Fruit fly (Drosophila melanogaster) whole organism, pupa: ENCODE results near the gene Or9a.
A peak's percentile ranks its signal among the peaks of the same experiment; 100 is the strongest.

Source experiments
- CG12605 ChIP-seq: fragments of 200-800 bp; sonication (Bioruptor generic); IDR thresholded peaks from 2 replicates; pipeline ENCODE4 v1.3.6; 2022; ENCODE audit warnings: missing biosample characterization, missing genetic modification characterization
- CG15710 ChIP-seq: fragments of 200-800 bp; sonication (Bioruptor generic); optimal IDR thresholded peaks from 2 replicates; lab custom pipeline; 2018; ENCODE audit warnings: missing biosample characterization, mild to moderate bottlenecking, missing genetic modification characterization, moderate library complexity
- CG17806 ChIP-seq: fragments of 200-800 bp; sonication (Bioruptor generic); optimal IDR thresholded peaks from 2 replicates; lab custom pipeline; 2018; ENCODE audit warnings: missing biosample characterization, mild to moderate bottlenecking, missing genetic modification characterization, moderate library complexity
- CG4496 ChIP-seq: fragments of 200-800 bp; sonication (Bioruptor generic); IDR thresholded peaks from 3 replicates; pipeline ENCODE4 v1.3.6; 2022; ENCODE audit warnings: missing biosample characterization, missing genetic modification characterization
- CG8301 ChIP-seq: fragments of 200-800 bp; sonication (Bioruptor generic); optimal IDR thresholded peaks from 2 replicates; lab custom pipeline; 2018; ENCODE audit warnings: missing biosample characterization, mild to moderate bottlenecking, missing genetic modification characterization
- CG9948 ChIP-seq: fragments of 200-800 bp; sonication (Bioruptor generic); optimal IDR thresholded peaks from 2 replicates; lab custom pipeline; 2018; ENCODE audit warnings: missing biosample characterization, mild to moderate bottlenecking, missing genetic modification characterization, moderate library complexity
- D1 ChIP-seq: fragments of 200-800 bp; sonication (Bioruptor generic); optimal IDR thresholded peaks from 2 replicates; lab custom pipeline; 2018; ENCODE audit warnings: missing biosample characterization, mild to moderate bottlenecking, missing genetic modification characterization, moderate library complexity
- EcR ChIP-seq: fragments of 200-800 bp; sonication (Bioruptor generic); optimal IDR thresholded peaks from 3 replicates; lab custom pipeline; 2019; ENCODE audit warnings: missing biosample characterization, missing genetic modification characterization, mild to moderate bottlenecking, moderate library complexity, missing genetic modification reagents
- Ets98B ChIP-seq: fragments of 200-800 bp; sonication (Bioruptor generic); IDR thresholded peaks from 2 replicates; pipeline ENCODE4 v1.3.6; 2022; ENCODE audit warnings: missing biosample characterization, missing genetic modification characterization
- Pif1A ChIP-seq: fragments of 200-800 bp; sonication (Bioruptor generic); optimal IDR thresholded peaks from 3 replicates; lab custom pipeline; 2016; ENCODE audit warnings: missing biosample characterization, missing genetic modification characterization
- Snoo ChIP-seq: fragments of 200-800 bp; sonication (Bioruptor generic); optimal IDR thresholded peaks from 3 replicates; lab custom pipeline; 2017; ENCODE audit warnings: missing biosample characterization, mild to moderate bottlenecking, missing genetic modification characterization, inconsistent platforms
- fd96Ca ChIP-seq: fragments of 200-800 bp; sonication (Bioruptor generic); IDR thresholded peaks from 3 replicates; pipeline ENCODE4 v1.3.6; 2022; ENCODE audit warnings: missing biosample characterization, missing genetic modification characterization

DNA sequence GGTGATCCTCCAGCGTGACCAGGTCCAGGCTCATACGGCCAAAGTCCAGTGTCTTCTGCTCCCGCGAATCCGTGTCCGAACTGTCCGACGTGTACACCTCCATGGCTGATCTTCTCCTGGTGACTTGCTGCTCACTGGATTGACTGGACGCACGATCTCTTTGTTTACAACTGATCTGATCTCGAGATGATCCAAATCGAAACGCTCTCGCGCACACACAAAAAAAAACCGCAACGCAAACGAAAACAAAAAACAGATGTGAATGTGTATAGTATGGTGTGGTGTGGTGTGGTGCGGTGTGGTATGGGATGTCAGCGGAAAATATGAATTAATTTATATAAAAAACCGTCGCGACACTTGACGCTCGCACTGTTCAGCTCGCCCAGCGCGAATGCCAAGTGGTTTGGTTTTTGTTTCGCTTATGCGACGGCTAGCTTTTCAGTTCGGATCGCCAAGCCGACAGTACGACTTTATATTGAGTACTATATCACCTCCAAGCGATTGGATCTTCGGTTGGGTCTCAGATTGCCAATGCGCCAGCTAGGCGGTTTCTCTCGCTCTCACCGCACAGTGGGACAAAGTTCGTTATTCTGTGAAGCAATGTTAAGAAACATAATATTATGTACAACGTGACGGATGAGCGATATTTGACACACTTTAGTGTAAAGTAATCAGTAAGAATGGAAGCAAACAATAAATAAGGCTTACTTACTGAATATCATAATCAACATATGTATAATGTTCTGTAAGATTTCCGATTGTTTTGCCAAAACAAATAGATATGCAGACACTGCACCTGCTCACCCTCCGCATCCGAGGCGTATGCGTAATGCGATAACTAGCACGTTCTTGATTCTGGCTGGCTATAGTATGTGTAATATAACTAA, 26.9 kb upstream of the Or9a start:
- TF ChIP-seq CG12605 (peak; percentile 51; the same call in 1 of the 2 replicates), Snoo (peak; percentile 31), CG9948 (tag; lab: Kevin White, UChicago) (peak; percentile 50), D1 (tag; lab: Kevin White, UChicago) (no peak), Ets98B (GFP tag; lab: Robert Waterston, UW) (peak; percentile 46; the same call in 1 of the 2 replicates), CG4496 (GFP tag; lab: Robert Waterston, UW) (peak; percentile 70), CG15710 (tag; lab: Kevin White, UChicago) (peak; percentile 70), CG17806 (tag; lab: Kevin White, UChicago) (peak; percentile 62), Pif1A (GFP tag; lab: Kevin White, UChicago) (peak; percentile 76), fd96Ca (peak; percentile 44; the same call in 1 of the 3 replicates), CG8301 (peak; percentile 66), EcR (GFP tag; lab: Kevin White, UChicago) (peak; percentile 25)
